Fruit fly (Drosophila melanogaster) whole organism: ENCODE measurements around the gene Bap111.

Experiments used
- CG8478 ChIP-seq: fragments of >200 bp; optimal IDR thresholded peaks from 2 replicates; lab custom pipeline; 2018; ENCODE audit warnings: inconsistent platforms
- Dll ChIP-seq: fragments of >200 bp; optimal IDR thresholded peaks from 2 replicates; lab custom pipeline; 2017
- EcR ChIP-seq, 2 experiments: fragments of >200 bp; optimal IDR thresholded peaks; 2 replicates each; lab custom pipeline; 2017; ENCODE audit warnings: missing biosample characterization in 2 of 2, missing genetic modification characterization in 2 of 2, missing genetic modification reagents in 2 of 2
- pan ChIP-seq: fragments of >200 bp; optimal IDR thresholded peaks from 2 replicates; lab custom pipeline; 2017
- psq ChIP-seq: fragments of >200 bp; optimal IDR thresholded peaks from 2 replicates; lab custom pipeline; 2017
- usp ChIP-seq: fragments of >200 bp; optimal IDR thresholded peaks from 2 replicates; lab custom pipeline; 2017; ENCODE audit warnings: missing biosample characterization, missing genetic modification characterization, mixed read lengths

Bap111 gene

dm6 chrX:9193604-9194003 is 44.5 kb downstream of the Bap111 start, which contains the start of gene CG12106:
CG12106 (plus strand) TSS chrX:9193898.
- no peak for TF ChIP-seq psq (lab: Kevin White, UChicago)
- no peak for TF ChIP-seq Dll
- TF ChIP-seq CG8478 (lab: Kevin White, UChicago), result no peak
- no peak for TF ChIP-seq usp (GFP tag; lab: Kevin White, UChicago)
- no peak for TF ChIP-seq EcR (GFP tag; optimal IDR thresholded peaks at IDR 0.05; lab: Kevin White, UChicago)
- TF ChIP-seq pan (lab: Kevin White, UChicago), result no peak

DNA sequence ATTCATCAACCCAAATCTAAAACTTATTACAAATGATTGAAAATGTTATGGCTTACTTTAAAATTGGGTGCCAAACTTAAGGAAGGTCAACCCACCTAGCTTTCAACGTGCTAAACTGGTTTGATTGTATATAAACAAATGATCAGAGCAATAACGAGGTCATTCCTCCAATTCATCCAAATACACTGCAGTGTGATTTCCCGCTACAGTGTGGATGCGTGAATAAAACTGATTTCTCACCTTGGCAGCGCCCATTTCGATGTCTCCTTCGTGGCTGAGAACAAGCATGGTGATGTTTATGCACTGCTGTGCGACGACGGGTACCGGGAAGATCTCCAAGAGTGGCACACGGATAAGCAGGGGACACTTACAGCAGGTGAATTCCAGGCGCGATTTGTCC is 46.2 kb downstream of the Bap111 start:
- TF ChIP-seq EcR (GFP tag; optimal IDR thresholded peaks at IDR 0.05; lab: Kevin White, UChicago) (no peak), pan (lab: Kevin White, UChicago) (no peak), usp (GFP tag; lab: Kevin White, UChicago) (no peak), psq (lab: Kevin White, UChicago) (no peak), CG8478 (lab: Kevin White, UChicago) (no peak), Dll (no peak)

- TF ChIP-seq Dll, result no peak
These were observed 47.3 kb downstream of the Bap111 start, which contains the start of gene CG12118 for dm6 chrX:9196362-9196761. CG12118 (minus strand) TSS chrX:9196414.

dm6 chrX:9200234-9200633 is 51.1 kb downstream of the Bap111 start:
- TF ChIP-seq psq (lab: Kevin White, UChicago) (no peak), EcR (GFP tag; optimal IDR thresholded peaks at IDR 0.05; lab: Kevin White, UChicago) (no peak)

dm6 chrX:9201080-9201479 is 52.0 kb downstream of the Bap111 start:
- TF ChIP-seq psq (lab: Kevin White, UChicago) (no peak), Dll (no peak), usp (GFP tag; lab: Kevin White, UChicago) (no peak), CG8478 (lab: Kevin White, UChicago) (no peak), EcR (GFP tag; optimal IDR thresholded peaks at IDR 0.05; lab: Kevin White, UChicago) (no peak), pan (lab: Kevin White, UChicago) (no peak)
